Worm (Caenorhabditis elegans): Measurements from ENCODE around the gene T28A11.18.

The T28A11.18 gene

DNA sequence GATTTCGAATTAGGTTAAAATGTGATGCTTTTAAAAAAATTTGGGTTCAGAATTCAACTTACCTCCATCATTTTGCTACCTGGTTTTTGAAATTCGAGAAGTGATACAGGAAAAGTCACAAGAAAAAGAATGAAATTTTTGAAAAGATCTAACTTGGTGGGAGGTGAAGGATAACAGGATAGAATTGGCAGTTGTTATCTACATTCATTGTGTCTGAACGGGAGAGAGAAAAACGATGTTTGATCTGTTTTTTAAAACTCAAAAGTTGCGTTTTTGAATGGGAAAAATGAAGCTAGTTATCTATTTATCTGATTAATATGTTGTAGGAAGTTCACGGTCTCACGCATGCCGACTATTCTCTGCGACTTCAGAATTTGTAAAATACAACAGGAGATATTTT is 19.5 kb upstream of the T28A11.18 start, which contains the start of gene F35F10.7:
F35F10.7 (minus strand) TSS at position 101 of the 400 bp plus-strand sequence.
- TF ChIP-seq egl-18 (GFP tag; IDR thresholded peaks at IDR 0.05): no peak
- no peak for TF ChIP-seq F57C9.4 (tag; optimal IDR thresholded peaks at IDR 0.05)
- TF ChIP-seq mxl-1 (tag; optimal IDR thresholded peaks at IDR 0.05): no peak
- TF ChIP-seq F39B2.1 (GFP tag; IDR thresholded peaks at IDR 0.05): no peak

- TF ChIP-seq madf-3 (GFP tag; IDR thresholded peaks at IDR 0.05): no peak
- no peak for TF ChIP-seq snpc-4 (GFP tag; optimal IDR thresholded peaks at IDR 0.05)
- TF ChIP-seq snpc-4 (tag; optimal IDR thresholded peaks at IDR 0.05): no peak
- no peak for TF ChIP-seq F52B5.7 (tag; optimal IDR thresholded peaks at IDR 0.05)
- TF ChIP-seq snpc-3.4 (tag; optimal IDR thresholded peaks at IDR 0.05): no peak
- TF ChIP-seq ZK185.1 (tag; optimal IDR thresholded peaks at IDR 0.05; ENCODE audit: poor library complexity, severe bottlenecking): no peak
- TF ChIP-seq F57A8.1 (GFP tag; optimal IDR thresholded peaks at IDR 0.05): no peak
- no peak for TF ChIP-seq lin-40 (tag; optimal IDR thresholded peaks at IDR 0.05)
- TF ChIP-seq nfya-2 (GFP tag; IDR thresholded peaks at IDR 0.05): no peak
- no peak for TF ChIP-seq F37B4.10 (GFP tag; IDR thresholded peaks at IDR 0.05)
- no peak for TF ChIP-seq B0035.1 (tag; optimal IDR thresholded peaks at IDR 0.05)
- TF ChIP-seq T26A5.8 (tag; optimal IDR thresholded peaks at IDR 0.05): no peak
- TF ChIP-seq him-1 (tag; optimal IDR thresholded peaks at IDR 0.05): no peak
These were observed 16.8 kb upstream of the T28A11.18 start, which contains the start of gene F35F10.5 for ce11 chrV:3284629-3285028. TSS of gene F35F10.5 (plus strand) at chrV:3284929.

- TF ChIP-seq hlh-26 (GFP tag; conservative IDR thresholded peaks at IDR 0.05): no peak
- no peak for TF ChIP-seq let-526 (GFP tag; IDR thresholded peaks at IDR 0.05)
- no peak for TF ChIP-seq C06A6.2 (GFP tag; conservative IDR thresholded peaks at IDR 0.05)
- no peak for TF ChIP-seq lir-1 (GFP tag; conservative IDR thresholded peaks at IDR 0.05)
These were observed 15.1 kb upstream of the T28A11.18 start, which contains the start of gene str-64 for ce11 chrV:3282957-3283356. TSS of gene str-64 (plus strand) at chrV:3283257.

DNA sequence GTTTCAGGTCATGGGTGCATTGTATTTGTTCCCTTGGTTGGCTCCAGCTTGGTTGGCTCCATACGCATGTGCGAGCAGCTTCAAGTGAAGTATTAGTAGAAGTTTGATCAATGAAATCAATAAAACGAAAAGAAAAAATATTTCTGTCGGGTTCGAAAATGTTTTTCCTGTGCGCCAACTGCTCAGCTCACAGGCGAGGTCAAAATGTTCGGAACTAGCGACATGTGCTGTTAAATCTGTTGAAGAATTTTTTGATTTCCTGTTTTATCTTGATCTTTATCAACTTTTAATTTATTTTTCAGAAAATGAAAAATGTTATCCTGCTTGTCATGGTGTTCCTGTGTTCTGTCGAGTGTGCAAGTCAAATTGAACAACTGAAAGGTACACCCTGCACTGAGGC is 13.7 kb upstream of the T28A11.18 start, which contains the start of gene T28A11.25:
T28A11.25 (plus strand) TSS at position 301 of the 400 bp plus-strand sequence.
- TF ChIP-seq ets-4 (GFP tag; optimal IDR thresholded peaks at IDR 0.05): no peak
- 0 out of 2 replicates have a peak, but pooled peaks have one; percentile 28 for TF ChIP-seq madf-3 (GFP tag; IDR thresholded peaks at IDR 0.05)

DNA sequence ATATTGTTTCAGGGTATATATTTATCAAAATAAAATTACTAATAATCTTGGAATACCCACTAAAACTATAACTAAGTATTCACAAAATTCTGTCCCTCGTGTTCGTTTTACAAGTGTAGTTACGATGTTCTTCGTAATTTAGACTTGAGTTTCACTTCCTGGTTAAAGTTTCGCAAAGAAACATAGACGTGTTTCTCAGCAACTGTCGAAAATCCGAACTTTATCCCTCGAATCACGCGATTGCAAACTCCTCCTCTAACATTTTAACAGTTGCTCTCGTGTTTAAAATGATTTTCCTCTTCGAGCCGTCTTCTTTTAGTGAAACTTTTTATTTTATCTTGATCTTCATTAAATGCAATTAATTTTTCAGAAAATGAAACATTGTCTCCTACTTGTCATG is 12.2 kb upstream of the T28A11.18 start, which contains the start of gene T28A11.2:
T28A11.2 (plus strand) TSS at position 371 of the 400 bp plus-strand sequence.
- TF ChIP-seq attf-3 (GFP tag; conservative IDR thresholded peaks at IDR 0.05) (no peak), F57A8.1 (GFP tag; optimal IDR thresholded peaks at IDR 0.05) (no peak), pbrm-1 (GFP tag; IDR thresholded peaks at IDR 0.05) (no peak), nhr-90 (tag; optimal IDR thresholded peaks at IDR 0.05) (no peak), pha-4 (tag; optimal IDR thresholded peaks at IDR 0.05) (no peak), mcd-1 (GFP tag; IDR thresholded peaks at IDR 0.05) (no peak), bed-1 (GFP tag; IDR thresholded peaks at IDR 0.05) (no peak), B0261.1 (tag; optimal IDR thresholded peaks at IDR 0.05) (no peak), egl-44 (GFP tag; IDR thresholded peaks at IDR 0.05) (no peak), madf-6 (GFP tag; IDR thresholded peaks at IDR 0.05) (no peak), ZK185.1 (tag; optimal IDR thresholded peaks at IDR 0.05; ENCODE audit: poor library complexity, severe bottlenecking) (no peak), zfh-2 (GFP tag; conservative IDR thresholded peaks at IDR 0.05) (no peak)

Data from whole organism, young adult.